Worm (Caenorhabditis elegans): ENCODE measurements around the gene srh-166.

Gene srh-166

ce11 chrV:20492385-20492784 lies 33.3 kb downstream of the srh-166 start, which contains the start of gene srbc-79:
Gene srbc-79 (minus strand): TSS chrV:20492485.
- TF ChIP-seq bed-3 (GFP tag; optimal IDR thresholded peaks at IDR 0.05) (no peak), unc-120 (tag; optimal IDR thresholded peaks at IDR 0.05; ENCODE audit: poor library complexity, severe bottlenecking) (no peak), unc-39 (tag; optimal IDR thresholded peaks at IDR 0.05) (no peak), snpc-4 (tag; optimal IDR thresholded peaks at IDR 0.05) (no peak), flh-1 (GFP tag; optimal IDR thresholded peaks at IDR 0.05) (no peak), unc-62 (GFP tag; optimal IDR thresholded peaks at IDR 0.05) (no peak), cnd-1 (tag; optimal IDR thresholded peaks at IDR 0.05) (no peak), zip-8 (tag; optimal IDR thresholded peaks at IDR 0.05) (no peak), ham-2 (GFP tag; optimal IDR thresholded peaks at IDR 0.05) (no peak), nhr-2 (tag; optimal IDR thresholded peaks at IDR 0.05) (no peak), nhr-28 (tag; optimal IDR thresholded peaks at IDR 0.05) (no peak), mls-2 (tag; optimal IDR thresholded peaks at IDR 0.05) (no peak), ztf-11 (tag; optimal IDR thresholded peaks at IDR 0.05) (no peak), sptf-1 (tag; optimal IDR thresholded peaks at IDR 0.05) (no peak), lin-32 (GFP tag; optimal IDR thresholded peaks at IDR 0.05) (no peak), mep-1 (tag; optimal IDR thresholded peaks at IDR 0.05) (no peak), blmp-1 (tag; optimal IDR thresholded peaks at IDR 0.05) (no peak)

ce11 chrV:20489102-20489501 lies 36.6 kb downstream of the srh-166 start, which contains the start of gene srbc-78:
Gene srbc-78 (minus strand): TSS chrV:20489202.
- no peak for TF ChIP-seq ceh-83 (GFP tag; optimal IDR thresholded peaks at IDR 0.05)
- TF ChIP-seq nhr-237 (tag; optimal IDR thresholded peaks at IDR 0.05), result no peak
- TF ChIP-seq unc-120 (tag; optimal IDR thresholded peaks at IDR 0.05; ENCODE audit: poor library complexity, severe bottlenecking), result no peak
- no peak for TF ChIP-seq ztf-11 (tag; optimal IDR thresholded peaks at IDR 0.05)
- TF ChIP-seq cnd-1 (tag; optimal IDR thresholded peaks at IDR 0.05), result no peak
- no peak for TF ChIP-seq elt-1 (tag; optimal IDR thresholded peaks at IDR 0.05; ENCODE audit: borderline replicate concordance, insufficient read depth)
- TF ChIP-seq sptf-1 (tag; optimal IDR thresholded peaks at IDR 0.05), result no peak
- no peak for TF ChIP-seq lin-32 (GFP tag; optimal IDR thresholded peaks at IDR 0.05)
- no peak for TF ChIP-seq drap-1 (GFP tag; optimal IDR thresholded peaks at IDR 0.05)
- no peak for TF ChIP-seq zip-8 (tag; optimal IDR thresholded peaks at IDR 0.05)
- TF ChIP-seq ceh-43 (GFP tag; optimal IDR thresholded peaks at IDR 0.05), result no peak
- TF ChIP-seq mab-5 (tag; optimal IDR thresholded peaks at IDR 0.05), result no peak
- no peak for TF ChIP-seq sem-2 (GFP tag; optimal IDR thresholded peaks at IDR 0.05)
- no peak for TF ChIP-seq ham-2 (GFP tag; optimal IDR thresholded peaks at IDR 0.05)
- no peak for TF ChIP-seq mls-2 (tag; optimal IDR thresholded peaks at IDR 0.05)
- no peak for TF ChIP-seq flh-1 (GFP tag; optimal IDR thresholded peaks at IDR 0.05)

ce11 chrV:20486549-20486948 lies 39.1 kb downstream of the srh-166 start:
- no peak for TF ChIP-seq mep-1 (tag; optimal IDR thresholded peaks at IDR 0.05)
- no peak for TF ChIP-seq lin-32 (GFP tag; optimal IDR thresholded peaks at IDR 0.05)
- TF ChIP-seq elt-3 (tag; optimal IDR thresholded peaks at IDR 0.05), result no peak
- TF ChIP-seq elt-1 (tag; optimal IDR thresholded peaks at IDR 0.05; ENCODE audit: borderline replicate concordance, insufficient read depth), result no peak
- TF ChIP-seq nhr-12 (tag; optimal IDR thresholded peaks at IDR 0.05), result no peak
- TF ChIP-seq unc-120 (tag; optimal IDR thresholded peaks at IDR 0.05; ENCODE audit: poor library complexity, severe bottlenecking), result peak; percentile 7
- no peak for TF ChIP-seq ceh-39 (tag; optimal IDR thresholded peaks at IDR 0.05)
- TF ChIP-seq drap-1 (GFP tag; optimal IDR thresholded peaks at IDR 0.05), result no peak
- TF ChIP-seq M03D4.4 (tag; optimal IDR thresholded peaks at IDR 0.05), result no peak
- no peak for TF ChIP-seq sptf-1 (tag; optimal IDR thresholded peaks at IDR 0.05)
- TF ChIP-seq zip-8 (tag; optimal IDR thresholded peaks at IDR 0.05), result no peak
- TF ChIP-seq ceh-83 (GFP tag; optimal IDR thresholded peaks at IDR 0.05), result no peak
- TF ChIP-seq mls-2 (tag; optimal IDR thresholded peaks at IDR 0.05), result no peak
- no peak for TF ChIP-seq blmp-1 (tag; optimal IDR thresholded peaks at IDR 0.05)
- TF ChIP-seq bed-3 (GFP tag; optimal IDR thresholded peaks at IDR 0.05), result no peak
- TF ChIP-seq ces-1 (GFP tag; optimal IDR thresholded peaks at IDR 0.05), result peak; percentile 34
- TF ChIP-seq hlh-1 (tag; optimal IDR thresholded peaks at IDR 0.05), result peak; percentile 7
- TF ChIP-seq ham-2 (GFP tag; optimal IDR thresholded peaks at IDR 0.05), result no peak
- no peak for TF ChIP-seq snpc-4 (tag; optimal IDR thresholded peaks at IDR 0.05)
- no peak for TF ChIP-seq ztf-11 (tag; optimal IDR thresholded peaks at IDR 0.05)
- TF ChIP-seq nhr-2 (tag; optimal IDR thresholded peaks at IDR 0.05), result no peak
- no peak for TF ChIP-seq nhr-28 (tag; optimal IDR thresholded peaks at IDR 0.05)

ce11 chrV:20485285-20485684 lies 40.4 kb downstream of the srh-166 start, which contains the start of gene dhcr-7:
Gene dhcr-7 (minus strand): TSS chrV:20485385.
- no peak for TF ChIP-seq nhr-28 (tag; optimal IDR thresholded peaks at IDR 0.05)
- no peak for TF ChIP-seq elt-1 (tag; optimal IDR thresholded peaks at IDR 0.05; ENCODE audit: borderline replicate concordance, insufficient read depth)
- TF ChIP-seq ceh-39 (tag; optimal IDR thresholded peaks at IDR 0.05), result no peak
- TF ChIP-seq M03D4.4 (tag; optimal IDR thresholded peaks at IDR 0.05), result no peak
- TF ChIP-seq hlh-1 (tag; optimal IDR thresholded peaks at IDR 0.05), result no peak
- no peak for TF ChIP-seq nhr-2 (tag; optimal IDR thresholded peaks at IDR 0.05)
- TF ChIP-seq lin-32 (GFP tag; optimal IDR thresholded peaks at IDR 0.05), result no peak
- no peak for TF ChIP-seq mls-2 (tag; optimal IDR thresholded peaks at IDR 0.05)
- TF ChIP-seq bed-3 (GFP tag; optimal IDR thresholded peaks at IDR 0.05), result no peak
- TF ChIP-seq sem-2 (GFP tag; optimal IDR thresholded peaks at IDR 0.05), result no peak
- no peak for TF ChIP-seq elt-3 (tag; optimal IDR thresholded peaks at IDR 0.05)
- TF ChIP-seq blmp-1 (tag; optimal IDR thresholded peaks at IDR 0.05), result no peak
- TF ChIP-seq zip-8 (tag; optimal IDR thresholded peaks at IDR 0.05), result no peak
- TF ChIP-seq nhr-76 (tag; optimal IDR thresholded peaks at IDR 0.05), result no peak
- TF ChIP-seq lsy-2 (tag; optimal IDR thresholded peaks at IDR 0.05), result no peak
- TF ChIP-seq ham-2 (GFP tag; optimal IDR thresholded peaks at IDR 0.05), result no peak

Measured in whole organism, mixed stage, embryonic.